Worm (Caenorhabditis elegans): Measurements from ENCODE around the gene ttyh-1.
A peak's percentile ranks its signal among the peaks of the same experiment; 100 is the strongest.

DNA sequence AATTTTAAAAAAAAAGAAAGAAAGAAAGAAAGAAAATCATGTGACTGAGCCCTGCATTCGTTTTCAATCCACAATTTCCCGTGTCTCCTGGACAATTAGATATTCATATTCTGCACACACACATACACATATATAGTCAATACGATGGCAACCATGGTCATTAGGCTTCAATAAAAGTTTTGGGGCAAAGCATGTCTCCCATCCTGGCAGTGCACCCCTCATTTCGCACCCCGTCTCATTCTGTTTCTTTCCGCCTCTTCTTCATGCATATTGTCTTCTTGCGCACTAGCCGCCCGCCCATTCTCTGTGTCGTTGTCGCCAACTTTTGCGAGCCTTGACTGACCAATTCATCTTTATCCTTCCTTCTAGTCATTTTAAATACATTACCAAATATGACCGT is 877 bp upstream of the ttyh-1 start:
- TF ChIP-seq fos-1 (tag; optimal IDR thresholded peaks at IDR 0.05) (no peak), lsy-12 (tag; optimal IDR thresholded peaks at IDR 0.05) (no peak), ztf-11 (tag; optimal IDR thresholded peaks at IDR 0.05) (no peak), elt-1 (tag; optimal IDR thresholded peaks at IDR 0.05) (no peak), lin-39 (tag; optimal IDR thresholded peaks at IDR 0.05) (peak; percentile 66), nhr-43 (tag; optimal IDR thresholded peaks at IDR 0.05; ENCODE audit: poor library complexity, severe bottlenecking) (no peak), nhr-12 (tag; optimal IDR thresholded peaks at IDR 0.05) (no peak), aly-2 (tag; optimal IDR thresholded peaks at IDR 0.05) (no peak), unc-62 (GFP tag; optimal IDR thresholded peaks at IDR 0.05) (no peak), nhr-25 (tag; optimal IDR thresholded peaks at IDR 0.05) (no peak), elt-3 (tag; optimal IDR thresholded peaks at IDR 0.05) (no peak), pqm-1 (tag; optimal IDR thresholded peaks at IDR 0.05) (no peak), tbx-2 (tag; optimal IDR thresholded peaks at IDR 0.05) (no peak)

Measured in whole organism, L3 larva.